Worm (Caenorhabditis elegans) whole organism, L4 larva: ENCODE data around the gene idi-1.

Experiments
- ZK546.5 ChIP-seq, 2 experiments: sonication (generic microtip); optimal IDR thresholded peaks; 2 replicates each; lab custom pipeline; 2017; ENCODE audit warnings: missing biosample characterization in 2 of 2, missing genetic modification characterization in 2 of 2
- aly-2 ChIP-seq: sonication (generic microtip); optimal IDR thresholded peaks from 2 replicates; lab custom pipeline; 2018; ENCODE audit warnings: missing biosample characterization, missing genetic modification characterization
- lin-13 ChIP-seq: fragments of 150-350 bp; optimal IDR thresholded peaks from 2 replicates; lab custom pipeline; 2014; ENCODE audit warnings: missing biosample characterization, missing genetic modification reagents, missing genetic modification characterization
- lir-3 ChIP-seq: sonication (generic microtip); optimal IDR thresholded peaks from 2 replicates; lab custom pipeline; 2016; ENCODE audit warnings: mild to moderate bottlenecking, missing genetic modification characterization, missing compliant biosample characterization
- nhr-11 ChIP-seq: fragments of 150-350 bp; optimal IDR thresholded peaks from 2 replicates; lab custom pipeline; 2014; ENCODE audit warnings: missing biosample characterization, missing genetic modification characterization
- nhr-42 ChIP-seq: fragments of 200-800 bp; sonication (Bioruptor generic); IDR thresholded peaks from 2 replicates; pipeline ENCODE4 v1.3.6; 2022; ENCODE audit warnings: missing genetic modification characterization, missing compliant biosample characterization
- nhr-77 ChIP-seq: fragments of 150-350 bp; optimal IDR thresholded peaks from 2 replicates; lab custom pipeline; 2014; ENCODE audit warnings: missing biosample characterization, missing genetic modification characterization
- php-3 ChIP-seq: fragments of 200-800 bp; sonication (Bioruptor generic); IDR thresholded peaks from 2 replicates; pipeline ENCODE4 v1.3.6; 2022; ENCODE audit warnings: missing genetic modification reagents, missing genetic modification characterization, missing compliant biosample characterization
- pqm-1 ChIP-seq: sonication (generic microtip); optimal IDR thresholded peaks from 2 replicates; lab custom pipeline; 2017; ENCODE audit warnings: missing biosample characterization, missing genetic modification characterization
- skn-1 ChIP-seq: fragments of 150-350 bp; optimal IDR thresholded peaks from 2 replicates; lab custom pipeline; 2014; ENCODE audit warnings: missing biosample characterization, missing genetic modification characterization
- unc-62 ChIP-seq, 3 experiments: fragments of 150-350 bp in 1 of 3; sonication (generic microtip); optimal IDR thresholded peaks in 2 of 3; peaks in 1 of 3; 1 replicate in 1 of 3; 2 replicates in 2 of 3; lab custom pipeline; 2014 to 2017; ENCODE audit warnings: missing biosample characterization in 3 of 3, missing genetic modification characterization in 3 of 3, missing genetic modification reagents in 3 of 3, missing genotype in 1 of 3
- zfp-3 ChIP-seq: fragments of 200-800 bp; sonication (Bioruptor generic); conservative IDR thresholded peaks from 2 replicates; pipeline ENCODE4 v1.3.6; 2022; ENCODE audit warnings: missing genetic modification reagents, missing genetic modification characterization, missing compliant biosample characterization
- ztf-11 ChIP-seq: fragments of 150-350 bp; optimal IDR thresholded peaks from 2 replicates; lab custom pipeline; 2014; ENCODE audit warnings: missing biosample characterization, missing genetic modification characterization

ce11 chrIII:8091408-8091807 is at the start of gene idi-1:
- TF ChIP-seq nhr-42 (GFP tag; lab: Robert Waterston, UW) = no peak
- no peak for TF ChIP-seq unc-62 (GFP tag; optimal IDR thresholded peaks at IDR 0.05 in 1 of 2; lab: Kevin White, UChicago)
- TF ChIP-seq unc-62 (tag; optimal IDR thresholded peaks at IDR 0.05; lab: Kevin White, UChicago) = no peak
- TF ChIP-seq php-3 (GFP tag; lab: Robert Waterston, UW) = no peak
- no peak for TF ChIP-seq zfp-3 (GFP tag; lab: Robert Waterston, UW)
- TF ChIP-seq nhr-11 (tag; lab: Kevin White, UChicago) = no peak
- TF ChIP-seq ztf-11 = no peak
- no peak for TF ChIP-seq pqm-1 (tag; lab: Kevin White, UChicago)
- no peak for TF ChIP-seq lin-13 (GFP tag; lab: Kevin White, UChicago)
- no peak for TF ChIP-seq nhr-77
- no peak for TF ChIP-seq ZK546.5 (tag; optimal IDR thresholded peaks at IDR 0.05; lab: Kevin White, UChicago)
- no peak for TF ChIP-seq lir-3 (tag; lab: Kevin White, UChicago)
- no peak for TF ChIP-seq skn-1
- no peak for TF ChIP-seq aly-2 (tag; lab: Kevin White, UChicago)
